Fruit fly (Drosophila melanogaster): ENCODE results near the gene CG7627.

DNA sequence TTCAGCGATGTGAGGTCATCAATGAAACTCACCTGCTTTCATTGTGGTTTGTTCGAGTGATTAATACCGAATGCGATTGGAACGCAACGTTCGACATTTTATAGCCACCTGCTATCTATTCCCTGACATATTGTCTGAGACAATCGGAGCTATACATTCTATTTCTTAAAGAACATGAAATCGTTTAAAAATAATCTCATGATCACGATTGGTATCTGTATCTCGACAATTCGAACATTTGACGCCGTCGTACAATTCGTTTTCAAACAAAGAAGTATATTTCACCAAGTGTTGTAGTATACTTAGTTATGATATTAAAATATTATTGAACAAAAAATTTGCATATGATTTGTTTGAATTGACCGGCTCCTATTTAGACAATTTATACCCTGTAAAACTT lies 32.6 kb upstream of the CG7627 start, which contains the start of gene Peritrophin-15b:
- no peak for TF ChIP-seq insv (optimal IDR thresholded peaks at IDR 0.05)
- TF ChIP-seq psq (optimal IDR thresholded peaks at IDR 0.05): no peak
